Worm (Caenorhabditis elegans) whole organism, midembryonic: ENCODE measurements around the gene C29F5.8.

Experiments used
- T22C8.4 ChIP-seq: fragments of 200-800 bp; sonication (Bioruptor generic); IDR thresholded peaks from 2 replicates; pipeline ENCODE4 v1.3.6; 2022; ENCODE audit warnings: missing genetic modification characterization, missing compliant biosample characterization
- cog-1 ChIP-seq: sonication (generic microtip); optimal IDR thresholded peaks from 2 replicates; lab custom pipeline; 2016; ENCODE audit warnings: missing genetic modification characterization, missing compliant biosample characterization
- flt-1 ChIP-seq: fragments of 200-800 bp; sonication (Bioruptor generic); IDR thresholded peaks from 2 replicates; pipeline ENCODE4 v1.3.6; 2022; ENCODE audit warnings: missing genetic modification characterization, missing compliant biosample characterization
- klf-2 ChIP-seq: fragments of 200-800 bp; sonication (Bioruptor generic); conservative IDR thresholded peaks from 2 replicates; pipeline ENCODE4 v1.3.6; 2022; ENCODE audit warnings: missing genetic modification reagents, missing genetic modification characterization, missing compliant biosample characterization
- med-1 ChIP-seq: sonication (generic microtip); optimal IDR thresholded peaks from 2 replicates; lab custom pipeline; 2017; ENCODE audit warnings: missing genetic modification characterization, mild to moderate bottlenecking, missing compliant biosample characterization, antibody characterized with exemption, missing genetic modification reagents; ENCODE audit not compliant: insufficient read depth
- ref-1 ChIP-seq: fragments of 200-800 bp; sonication (Bioruptor generic); conservative IDR thresholded peaks from 2 replicates; pipeline ENCODE4 v1.3.6; 2022; ENCODE audit warnings: missing genetic modification reagents, missing genetic modification characterization, missing compliant biosample characterization
- tab-1 ChIP-seq: fragments of 200-800 bp; sonication (Bioruptor generic); IDR thresholded peaks from 2 replicates; pipeline ENCODE4 v1.3.6; 2022; ENCODE audit warnings: missing genetic modification characterization, missing compliant biosample characterization
- ztf-23 ChIP-seq: fragments of 200-800 bp; sonication (Bioruptor generic); IDR thresholded peaks from 2 replicates; pipeline ENCODE4 v1.3.6; 2022; ENCODE audit warnings: missing genetic modification reagents, missing genetic modification characterization, missing compliant biosample characterization
- ztf-29 ChIP-seq: fragments of 200-800 bp; sonication (Bioruptor generic); IDR thresholded peaks from 2 replicates; pipeline ENCODE4 v1.3.6; 2022; ENCODE audit warnings: missing genetic modification reagents, missing genetic modification characterization, missing compliant biosample characterization

The C29F5.8 gene

ce11 chrII:6281903-6282302 lies 24.3 kb upstream of the C29F5.8 start:
- no peak for TF ChIP-seq med-1 (GFP tag; lab: Kevin White, UChicago)
- no peak for TF ChIP-seq tab-1 (GFP tag; lab: Robert Waterston, UW)
- TF ChIP-seq ref-1 (GFP tag; lab: Robert Waterston, UW), result no peak
- TF ChIP-seq T22C8.4, result no peak
- no peak for TF ChIP-seq klf-2 (GFP tag; lab: Robert Waterston, UW)
- TF ChIP-seq cog-1, result no peak
- TF ChIP-seq flt-1 (GFP tag; lab: Robert Waterston, UW), result no peak
- TF ChIP-seq ztf-29 (GFP tag; lab: Robert Waterston, UW), result no peak
- TF ChIP-seq ztf-23 (GFP tag; lab: Robert Waterston, UW), result no peak

- no peak for TF ChIP-seq T22C8.4
- no peak for TF ChIP-seq klf-2 (GFP tag; lab: Robert Waterston, UW)
- no peak for TF ChIP-seq ztf-29 (GFP tag; lab: Robert Waterston, UW)
- TF ChIP-seq med-1 (GFP tag; lab: Kevin White, UChicago), result no peak
Observed at ce11 chrII:6283074-6283473, 23.2 kb upstream of the C29F5.8 start, which contains the start of gene F13H8.1. F13H8.1 (plus strand) TSS chrII:6283384.

ce11 chrII:6286865-6287264 lies 19.4 kb upstream of the C29F5.8 start, which contains the start of gene F13H8.6:
F13H8.6 (minus strand) TSS chrII:6286965.
- no peak for TF ChIP-seq klf-2 (GFP tag; lab: Robert Waterston, UW)
- TF ChIP-seq cog-1, result no peak
- no peak for TF ChIP-seq T22C8.4
- no peak for TF ChIP-seq ref-1 (GFP tag; lab: Robert Waterston, UW)
- TF ChIP-seq ztf-23 (GFP tag; lab: Robert Waterston, UW), result no peak
- no peak for TF ChIP-seq ztf-29 (GFP tag; lab: Robert Waterston, UW)
- TF ChIP-seq med-1 (GFP tag; lab: Kevin White, UChicago), result no peak
- no peak for TF ChIP-seq tab-1 (GFP tag; lab: Robert Waterston, UW)
- no peak for TF ChIP-seq flt-1 (GFP tag; lab: Robert Waterston, UW)

- TF ChIP-seq T22C8.4, result no peak
- no peak for TF ChIP-seq klf-2 (GFP tag; lab: Robert Waterston, UW)
- no peak for TF ChIP-seq tab-1 (GFP tag; lab: Robert Waterston, UW)
- no peak for TF ChIP-seq cog-1
- no peak for TF ChIP-seq ztf-23 (GFP tag; lab: Robert Waterston, UW)
- TF ChIP-seq ztf-29 (GFP tag; lab: Robert Waterston, UW), result no peak
- no peak for TF ChIP-seq ref-1 (GFP tag; lab: Robert Waterston, UW)
- TF ChIP-seq flt-1 (GFP tag; lab: Robert Waterston, UW), result no peak
- TF ChIP-seq med-1 (GFP tag; lab: Kevin White, UChicago), result no peak
Observed at ce11 chrII:6288104-6288503, 18.1 kb upstream of the C29F5.8 start.

ce11 chrII:6290047-6290582 lies 16.1 kb upstream of the C29F5.8 start, which contains the start of gene upb-1:
upb-1 (minus strand) TSS chrII:6290097.
- no peak for TF ChIP-seq ztf-29 (GFP tag; lab: Robert Waterston, UW)
- TF ChIP-seq flt-1 (GFP tag; lab: Robert Waterston, UW), result no peak
- no peak for TF ChIP-seq ztf-23 (GFP tag; lab: Robert Waterston, UW)
- no peak for TF ChIP-seq klf-2 (GFP tag; lab: Robert Waterston, UW)
- no peak for TF ChIP-seq med-1 (GFP tag; lab: Kevin White, UChicago)
- TF ChIP-seq T22C8.4, result no peak
- no peak for TF ChIP-seq ref-1 (GFP tag; lab: Robert Waterston, UW)
- TF ChIP-seq tab-1 (GFP tag; lab: Robert Waterston, UW), result no peak
- TF ChIP-seq cog-1, result no peak

- TF ChIP-seq ref-1 (GFP tag; lab: Robert Waterston, UW), result no peak
- TF ChIP-seq klf-2 (GFP tag; lab: Robert Waterston, UW), result no peak
- TF ChIP-seq ztf-29 (GFP tag; lab: Robert Waterston, UW), result no peak
- TF ChIP-seq cog-1, result no peak
Observed at ce11 chrII:6292527-6292926, 13.7 kb upstream of the C29F5.8 start, which contains the start of gene nyn-3. nyn-3 (minus strand) TSS chrII:6292627.

- no peak for TF ChIP-seq ztf-23 (GFP tag; lab: Robert Waterston, UW)
- TF ChIP-seq ztf-29 (GFP tag; lab: Robert Waterston, UW), result no peak
- TF ChIP-seq cog-1, result no peak
- no peak for TF ChIP-seq tab-1 (GFP tag; lab: Robert Waterston, UW)
- no peak for TF ChIP-seq ref-1 (GFP tag; lab: Robert Waterston, UW)
- TF ChIP-seq med-1 (GFP tag; lab: Kevin White, UChicago), result no peak
- no peak for TF ChIP-seq klf-2 (GFP tag; lab: Robert Waterston, UW)
- no peak for TF ChIP-seq flt-1 (GFP tag; lab: Robert Waterston, UW)
- no peak for TF ChIP-seq T22C8.4
Observed at ce11 chrII:6294261-6294660, 12.0 kb upstream of the C29F5.8 start, which contains the start of gene mps-1. mps-1 (minus strand) TSS chrII:6294361.

ce11 chrII:6303209-6303740 lies 3.0 kb upstream of the C29F5.8 start, which contains the start of gene C29F5.1:
C29F5.1 (plus strand) TSS chrII:6303525.
- TF ChIP-seq ztf-23 (GFP tag; lab: Robert Waterston, UW), result no peak

ce11 chrII:6309198-6309597 lies 3.0 kb downstream of the C29F5.8 start, which contains the start of gene glb-10:
glb-10 (minus strand) TSS chrII:6309298.
- TF ChIP-seq ref-1 (GFP tag; lab: Robert Waterston, UW), result no peak
- TF ChIP-seq tab-1 (GFP tag; lab: Robert Waterston, UW), result no peak
- TF ChIP-seq ztf-23 (GFP tag; lab: Robert Waterston, UW), result no peak
- no peak for TF ChIP-seq med-1 (GFP tag; lab: Kevin White, UChicago)
- TF ChIP-seq ztf-29 (GFP tag; lab: Robert Waterston, UW), result no peak
- TF ChIP-seq T22C8.4, result no peak
- TF ChIP-seq flt-1 (GFP tag; lab: Robert Waterston, UW), result no peak
- TF ChIP-seq klf-2 (GFP tag; lab: Robert Waterston, UW), result no peak
- TF ChIP-seq cog-1, result no peak
